Worm (Caenorhabditis elegans): Measurements from ENCODE around the gene rol-6.

Gene rol-6

DNA sequence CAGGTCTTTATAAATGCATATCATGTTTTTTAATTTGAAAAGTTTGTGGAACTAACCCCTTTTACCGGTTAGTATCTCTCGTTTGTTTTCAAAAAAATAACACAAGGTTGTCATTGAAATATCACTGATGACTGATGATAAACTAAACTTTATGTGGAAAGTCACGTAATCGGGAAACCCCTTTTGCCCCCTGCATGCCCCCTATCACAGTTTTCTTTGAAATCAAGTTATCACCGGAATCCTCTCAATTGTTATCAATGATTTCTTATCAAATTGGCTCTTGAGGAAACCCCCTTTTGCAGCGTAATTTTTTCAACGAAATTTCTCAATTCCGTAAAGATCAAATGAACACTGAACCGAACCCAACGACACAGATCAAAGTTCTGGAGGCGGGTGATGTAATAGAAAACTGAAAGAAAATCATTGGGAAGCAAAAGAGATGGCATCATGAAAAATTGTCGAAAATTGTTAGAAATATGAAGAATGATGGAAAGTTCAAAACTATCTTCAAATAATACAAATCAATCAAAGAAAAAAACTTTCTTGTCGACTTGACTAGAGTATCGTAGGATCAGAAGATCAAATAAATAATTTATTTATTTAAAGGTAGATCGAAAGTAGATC is 7.6 kb downstream of the rol-6 start:
- TF ChIP-seq daf-12 (tag; optimal IDR thresholded peaks at IDR 0.05): no peak
- no peak for TF ChIP-seq F26F4.8 (GFP tag; conservative IDR thresholded peaks at IDR 0.05)
- peak; percentile 84 for TF ChIP-seq nhr-28 (tag; optimal IDR thresholded peaks at IDR 0.05)
- peak; percentile 75 for TF ChIP-seq dve-1 (tag; optimal IDR thresholded peaks at IDR 0.05; ENCODE audit: insufficient read depth)
- TF ChIP-seq F37D6.2 (tag; optimal IDR thresholded peaks at IDR 0.05): no peak
- TF ChIP-seq F44E2.7 (GFP tag; IDR thresholded peaks at IDR 0.05): no peak
- TF ChIP-seq arid-1 (GFP tag; conservative IDR thresholded peaks at IDR 0.05): no peak
- no peak for TF ChIP-seq nhr-111 (GFP tag; optimal IDR thresholded peaks at IDR 0.05)
- no peak for TF ChIP-seq ceh-82 (tag; optimal IDR thresholded peaks at IDR 0.05)
- no peak for TF ChIP-seq D1046.2 (GFP tag; IDR thresholded peaks at IDR 0.05)
- TF ChIP-seq T26A8.4 (GFP tag; IDR thresholded peaks at IDR 0.05): no peak
- TF ChIP-seq lin-13 (GFP tag; optimal IDR thresholded peaks at IDR 0.05): no peak
- TF ChIP-seq lin-38 (GFP tag; IDR thresholded peaks at IDR 0.05): no peak
- no peak for TF ChIP-seq spr-3 (GFP tag; optimal IDR thresholded peaks at IDR 0.05)
- TF ChIP-seq madf-5 (GFP tag; IDR thresholded peaks at IDR 0.05): no peak
- TF ChIP-seq aha-1 (tag): peak; percentile 98
- TF ChIP-seq zip-11 (GFP tag; IDR thresholded peaks at IDR 0.05): no peak
- no peak for TF ChIP-seq set-16 (GFP tag; IDR thresholded peaks at IDR 0.05)
- peak; percentile 40; the same call in 1 of the 2 replicates for TF ChIP-seq ceh-20 (GFP tag; IDR thresholded peaks at IDR 0.05)
- no peak for TF ChIP-seq sdz-12 (GFP tag; optimal IDR thresholded peaks at IDR 0.05)
- peak; percentile 62 to 96 for TF ChIP-seq hif-1 (tag; optimal IDR thresholded peaks at IDR 0.05)
- no peak for TF ChIP-seq Y75B8A.6 (GFP tag; IDR thresholded peaks at IDR 0.05)
- no peak for TF ChIP-seq hmg-1.1 (GFP tag; IDR thresholded peaks at IDR 0.05)
- no peak for TF ChIP-seq dmd-9 (GFP tag; IDR thresholded peaks at IDR 0.05)
- no peak for TF ChIP-seq lin-29 (GFP tag; IDR thresholded peaks at IDR 0.05)
- TF ChIP-seq R02D3.7 (tag; optimal IDR thresholded peaks at IDR 0.05): no peak
- no peak for TF ChIP-seq ztf-11 (tag; optimal IDR thresholded peaks at IDR 0.05)
- TF ChIP-seq fos-1 (tag; optimal IDR thresholded peaks at IDR 0.05): no peak
- no peak for TF ChIP-seq Y5F2A.4 (GFP tag; optimal IDR thresholded peaks at IDR 0.05)
- no peak for TF ChIP-seq daf-16 (GFP tag; optimal IDR thresholded peaks at IDR 0.05)
- TF ChIP-seq daf-16 (tag; optimal IDR thresholded peaks at IDR 0.05): peak; percentile 83
- peak; percentile 67 for TF ChIP-seq hlh-30 (tag; optimal IDR thresholded peaks at IDR 0.05; ENCODE audit: insufficient read depth)
- no peak for TF ChIP-seq daf-19 (GFP tag; conservative IDR thresholded peaks at IDR 0.05)
- TF ChIP-seq nhr-10 (tag; optimal IDR thresholded peaks at IDR 0.05): peak; percentile 39
- TF ChIP-seq nhr-11 (tag; optimal IDR thresholded peaks at IDR 0.05): peak; percentile 14
- no peak for TF ChIP-seq dmd-8 (GFP tag; IDR thresholded peaks at IDR 0.05)
- TF ChIP-seq snpc-1.2 (GFP tag; IDR thresholded peaks at IDR 0.05): no peak
- peak; percentile 87 for TF ChIP-seq lin-1 (GFP tag; IDR thresholded peaks at IDR 0.05)
- TF ChIP-seq zip-2 (tag; optimal IDR thresholded peaks at IDR 0.05): no peak
- no peak for TF ChIP-seq dpl-1 (GFP tag; optimal IDR thresholded peaks at IDR 0.05)
- TF ChIP-seq mdt-29 (GFP tag; IDR thresholded peaks at IDR 0.05): peak; percentile 62; the same call in 1 of the 2 replicates
- TF ChIP-seq nhr-237 (tag; optimal IDR thresholded peaks at IDR 0.05): no peak
- TF ChIP-seq php-3 (GFP tag; IDR thresholded peaks at IDR 0.05): no peak
- TF ChIP-seq nhr-77 (tag; optimal IDR thresholded peaks at IDR 0.05): peak; percentile 71
- peak in 1 of 2 experiments; percentile 42 for TF ChIP-seq lsy-2 (tag; optimal IDR thresholded peaks at IDR 0.05)
- no peak for TF ChIP-seq pha-4 (GFP tag; IDR thresholded peaks at IDR 0.05)
- no peak for TF ChIP-seq pha-4 (tag; optimal IDR thresholded peaks at IDR 0.05)
- peak; percentile 81 for TF ChIP-seq pqm-1 (tag; optimal IDR thresholded peaks at IDR 0.05)
- no peak for TF ChIP-seq daf-8 (GFP tag; IDR thresholded peaks at IDR 0.05)
- TF ChIP-seq aly-2 (tag; optimal IDR thresholded peaks at IDR 0.05): no peak
- no peak for TF ChIP-seq skn-1 (tag; optimal IDR thresholded peaks at IDR 0.05)
- TF ChIP-seq ZK337.2 (GFP tag; IDR thresholded peaks at IDR 0.05): no peak
- TF ChIP-seq nhr-42 (GFP tag; IDR thresholded peaks at IDR 0.05): no peak

Measured in whole organism, L4 larva.